Fruit fly (Drosophila melanogaster) whole organism, embryonic: ENCODE data around the gene Nrx-IV.

ENCODE experiments used
- CG1024 ChIP-seq: fragments of 200-800 bp; sonication (Bioruptor generic); IDR thresholded peaks from 2 replicates; pipeline ENCODE4 v1.3.6; 2022; ENCODE audit warnings: missing biosample characterization, missing genetic modification characterization
- CG12104 ChIP-seq: fragments of 200-800 bp; sonication (Bioruptor generic); optimal IDR thresholded peaks from 3 replicates; lab custom pipeline; 2016; ENCODE audit warnings: missing biosample characterization, missing genetic modification characterization
- CG13624 ChIP-seq: fragments of 200-800 bp; sonication (Bioruptor generic); optimal IDR thresholded peaks from 2 replicates; lab custom pipeline; 2016; ENCODE audit warnings: missing biosample characterization, missing genetic modification characterization
- CG15073 ChIP-seq: fragments of 200-800 bp; sonication (Bioruptor generic); optimal IDR thresholded peaks from 2 replicates; lab custom pipeline; 2016; ENCODE audit warnings: missing biosample characterization, missing genetic modification characterization
- CG17385 ChIP-seq: fragments of 200-800 bp; sonication (Bioruptor generic); optimal IDR thresholded peaks from 3 replicates; lab custom pipeline; 2018; ENCODE audit warnings: missing biosample characterization, mild to moderate bottlenecking, missing genetic modification characterization
- CG17802 ChIP-seq: fragments of 200-800 bp; sonication (Bioruptor generic); optimal IDR thresholded peaks from 2 replicates; lab custom pipeline; 2018; ENCODE audit warnings: missing biosample characterization, mild to moderate bottlenecking, missing genetic modification characterization, moderate library complexity
- CG1792 ChIP-seq: fragments of 200-800 bp; sonication (Bioruptor generic); optimal IDR thresholded peaks from 2 replicates; lab custom pipeline; 2016; ENCODE audit warnings: missing biosample characterization, missing genetic modification characterization
- CG2116 ChIP-seq: fragments of 200-800 bp; sonication (Bioruptor generic); optimal IDR thresholded peaks from 3 replicates; lab custom pipeline; 2018; ENCODE audit warnings: missing biosample characterization, mild to moderate bottlenecking, missing genetic modification characterization
- CG30020 ChIP-seq: fragments of 200-800 bp; optimal IDR thresholded peaks from 2 replicates; lab custom pipeline; 2019; ENCODE audit warnings: missing biosample characterization, mild to moderate bottlenecking, missing genetic modification characterization, moderate library complexity
- CG34224 ChIP-seq: fragments of 200-800 bp; sonication (Bioruptor generic); IDR thresholded peaks from 3 replicates; pipeline ENCODE4 v1.3.6; 2022; ENCODE audit warnings: missing biosample characterization, missing genetic modification characterization; ENCODE audit not compliant: partially characterized antibody
- CG4282 ChIP-seq: fragments of 200-800 bp; sonication (Bioruptor generic); optimal IDR thresholded peaks from 2 replicates; lab custom pipeline; 2016; ENCODE audit warnings: missing biosample characterization, missing genetic modification characterization
- CG43689 ChIP-seq: fragments of 200-800 bp; sonication (Bioruptor generic); IDR thresholded peaks from 2 replicates; pipeline ENCODE4 v1.3.6; 2022; ENCODE audit warnings: missing biosample characterization, missing genetic modification characterization
- CG6683 ChIP-seq: fragments of 200-800 bp; sonication (Bioruptor generic); optimal IDR thresholded peaks from 2 replicates; lab custom pipeline; 2017; ENCODE audit warnings: missing biosample characterization, mild to moderate bottlenecking, missing genetic modification characterization, missing genetic modification reagents
- CG6854 ChIP-seq: fragments of 200-800 bp; sonication (Bioruptor generic); optimal IDR thresholded peaks from 3 replicates; lab custom pipeline; 2017; ENCODE audit warnings: missing biosample characterization, mild to moderate bottlenecking, missing genetic modification characterization
- CG8089 ChIP-seq: fragments of 200-800 bp; sonication (Bioruptor generic); optimal IDR thresholded peaks from 3 replicates; lab custom pipeline; 2016; ENCODE audit warnings: missing biosample characterization, missing genetic modification characterization
- CG9817 ChIP-seq: fragments of 200-800 bp; sonication (Bioruptor generic); optimal IDR thresholded peaks from 2 replicates; lab custom pipeline; 2018; ENCODE audit warnings: missing biosample characterization, mild to moderate bottlenecking, missing genetic modification characterization, moderate library complexity
- CG9876 ChIP-seq: fragments of 200-800 bp; sonication (Bioruptor generic); optimal IDR thresholded peaks from 2 replicates; lab custom pipeline; 2016; ENCODE audit warnings: missing biosample characterization, missing genetic modification characterization
- CG9932 ChIP-seq: fragments of 200-800 bp; sonication (Bioruptor generic); IDR thresholded peaks from 2 replicates; pipeline ENCODE4 v1.3.6; 2022; ENCODE audit warnings: missing biosample characterization, missing genetic modification characterization
- HLH54F ChIP-seq: fragments of 200-800 bp; sonication (Bioruptor generic); optimal IDR thresholded peaks from 3 replicates; lab custom pipeline; 2016; ENCODE audit warnings: missing biosample characterization, missing genetic modification characterization
- Hr3 ChIP-seq: fragments of 200-800 bp; sonication (Bioruptor generic); optimal IDR thresholded peaks from 3 replicates; lab custom pipeline; 2016; ENCODE audit warnings: missing biosample characterization, missing genetic modification characterization
- Hr51 ChIP-seq, 2 experiments: fragments of 200-800 bp; sonication (Bioruptor generic); optimal IDR thresholded peaks; 2 replicates in 1 of 2; 3 replicates in 1 of 2; lab custom pipeline; 2016 to 2018; ENCODE audit warnings: missing biosample characterization in 2 of 2, missing genetic modification characterization in 2 of 2, mild to moderate bottlenecking in 1 of 2, moderate library complexity in 1 of 2
- Hr78 ChIP-seq, 2 experiments: fragments of 200-800 bp in 1 of 2; fragments of >200 bp in 1 of 2; sonication (Bioruptor generic) in 1 of 2; optimal IDR thresholded peaks; 2 replicates each; lab custom pipeline; 2017 to 2019; ENCODE audit warnings: missing biosample characterization in 2 of 2, missing genetic modification characterization in 2 of 2, mild to moderate bottlenecking in 1 of 2, moderate library complexity in 1 of 2
- Lhr ChIP-seq: fragments of 200-800 bp; sonication (Bioruptor generic); optimal IDR thresholded peaks from 3 replicates; lab custom pipeline; 2017; ENCODE audit warnings: mild to moderate bottlenecking, missing biosample characterization, missing genetic modification reagents, missing genetic modification characterization
- Optix ChIP-seq: fragments of 200-800 bp; sonication (Bioruptor generic); IDR thresholded peaks from 3 replicates; pipeline ENCODE4 v1.3.6; 2022; ENCODE audit warnings: missing biosample characterization, missing genetic modification characterization
- Ravus ChIP-seq: fragments of 200-800 bp; sonication (Bioruptor generic); IDR thresholded peaks from 2 replicates; pipeline ENCODE4 v1.3.6; 2022; ENCODE audit warnings: missing biosample characterization, missing genetic modification characterization
- aop ChIP-seq: fragments of 200-800 bp; sonication (Bioruptor generic); IDR thresholded peaks from 2 replicates; pipeline ENCODE4 v1.3.6; 2022; ENCODE audit warnings: missing biosample characterization, missing genetic modification characterization
- az2 ChIP-seq: fragments of 200-800 bp; sonication (Bioruptor generic); optimal IDR thresholded peaks from 3 replicates; lab custom pipeline; 2016; ENCODE audit warnings: missing biosample characterization, missing genetic modification characterization
- br ChIP-seq: fragments of >200 bp; optimal IDR thresholded peaks from 2 replicates; lab custom pipeline; 2017
- bsh ChIP-seq, 2 experiments: fragments of 200-800 bp; sonication (Bioruptor generic); optimal IDR thresholded peaks; 2 replicates each; lab custom pipeline; 2017 to 2018; ENCODE audit warnings: mild to moderate bottlenecking in 2 of 2, missing biosample characterization in 2 of 2, missing genetic modification characterization in 2 of 2, moderate library complexity in 1 of 2
- chinmo ChIP-seq: fragments of 200-800 bp; sonication (Bioruptor generic); IDR thresholded peaks from 4 replicates; pipeline ENCODE4 v1.3.6; 2022; ENCODE audit warnings: missing biosample characterization, missing genetic modification characterization; ENCODE audit not compliant: partially characterized antibody
- crc ChIP-seq: fragments of 200-800 bp; sonication (Bioruptor generic); optimal IDR thresholded peaks from 2 replicates; lab custom pipeline; 2016; ENCODE audit warnings: missing biosample characterization, missing genetic modification characterization
- dmrt11E ChIP-seq: fragments of 200-800 bp; sonication (Bioruptor generic); optimal IDR thresholded peaks from 3 replicates; lab custom pipeline; 2018; ENCODE audit warnings: missing biosample characterization, mild to moderate bottlenecking, missing genetic modification characterization, moderate library complexity
- fd3F ChIP-seq: fragments of 200-800 bp; sonication (Bioruptor generic); optimal IDR thresholded peaks from 2 replicates; lab custom pipeline; 2018; ENCODE audit warnings: missing biosample characterization, mild to moderate bottlenecking, missing genetic modification characterization, moderate library complexity
- fd64A ChIP-seq: fragments of 200-800 bp; sonication (Bioruptor generic); optimal IDR thresholded peaks from 3 replicates; lab custom pipeline; 2018; ENCODE audit warnings: missing biosample characterization, mild to moderate bottlenecking, missing genetic modification characterization
- fu2 ChIP-seq: fragments of 200-800 bp; sonication (Bioruptor generic); optimal IDR thresholded peaks from 2 replicates; lab custom pipeline; 2016; ENCODE audit warnings: missing biosample characterization, missing genetic modification characterization
- gcm ChIP-seq: fragments of 200-800 bp; sonication (Bioruptor generic); optimal IDR thresholded peaks from 2 replicates; lab custom pipeline; 2019; ENCODE audit warnings: missing biosample characterization, mild to moderate bottlenecking, missing genetic modification characterization, moderate library complexity
- hb ChIP-seq: fragments of 200-800 bp; sonication (Bioruptor generic); IDR thresholded peaks from 3 replicates; pipeline ENCODE4 v1.3.6; 2022; ENCODE audit warnings: missing biosample characterization, missing genetic modification characterization; ENCODE audit not compliant: partially characterized antibody
- her ChIP-seq: fragments of 200-800 bp; sonication (Bioruptor generic); optimal IDR thresholded peaks from 2 replicates; lab custom pipeline; 2016; ENCODE audit warnings: missing biosample characterization, missing genetic modification characterization
- lola ChIP-seq, 3 experiments: fragments of >200 bp in 2 of 3; fragments of 200-800 bp in 1 of 3; sonication (Bioruptor generic) in 1 of 3; optimal IDR thresholded peaks; 2 replicates each; lab custom pipeline; 2017 to 2019; ENCODE audit warnings: missing biosample characterization in 3 of 3, missing genetic modification characterization in 3 of 3, mild to moderate bottlenecking in 1 of 3, moderate library complexity in 1 of 3
- odd ChIP-seq: fragments of 200-800 bp; sonication (Bioruptor generic); optimal IDR thresholded peaks from 2 replicates; lab custom pipeline; 2017; ENCODE audit warnings: missing biosample characterization, mild to moderate bottlenecking, missing genetic modification characterization
- pho ChIP-seq: fragments of 200-800 bp; sonication (Bioruptor generic); optimal IDR thresholded peaks from 2 replicates; lab custom pipeline; 2016; ENCODE audit warnings: missing biosample characterization, missing genetic modification characterization
- sim ChIP-seq: fragments of 200-800 bp; sonication (Bioruptor generic); IDR thresholded peaks from 2 replicates; pipeline ENCODE4 v1.3.6; 2022; ENCODE audit warnings: missing biosample characterization, missing genetic modification characterization
- tgo ChIP-seq: fragments of 200-800 bp; sonication (Bioruptor generic); IDR thresholded peaks from 3 replicates; pipeline ENCODE4 v1.3.6; 2022; ENCODE audit warnings: missing biosample characterization, missing genetic modification characterization
- tio ChIP-seq: fragments of 200-800 bp; sonication (Bioruptor generic); optimal IDR thresholded peaks from 2 replicates; lab custom pipeline; 2017; ENCODE audit warnings: missing biosample characterization, missing genetic modification characterization, inconsistent platforms
- toy ChIP-seq: fragments of 200-800 bp; sonication (Bioruptor generic); IDR thresholded peaks from 2 replicates; pipeline ENCODE4 v1.3.6; 2022; ENCODE audit warnings: missing biosample characterization, missing genetic modification characterization
- trh ChIP-seq: fragments of 200-800 bp; sonication (Bioruptor generic); optimal IDR thresholded peaks from 2 replicates; lab custom pipeline; 2016; ENCODE audit warnings: missing biosample characterization, missing genetic modification characterization
- usp ChIP-seq: fragments of >200 bp; optimal IDR thresholded peaks from 2 replicates; lab custom pipeline; 2017; ENCODE audit warnings: missing biosample characterization, missing genetic modification characterization
- zen ChIP-seq: fragments of 200-800 bp; sonication (Bioruptor generic); optimal IDR thresholded peaks from 3 replicates; lab custom pipeline; 2018; ENCODE audit warnings: missing biosample characterization, mild to moderate bottlenecking, missing genetic modification characterization, moderate library complexity

Gene Nrx-IV

dm6 chr3L:12111081-12111958 lies 35.0 kb upstream of the Nrx-IV start (continued):
- peak; percentile 77 for TF ChIP-seq CG30020 (tag; lab: Kevin White, UChicago)
- no peak for TF ChIP-seq CG1792 (GFP tag; lab: Kevin White, UChicago)
- TF ChIP-seq tgo: peak; percentile 79
- peak in 1 of 3 experiments; percentile 98 for TF ChIP-seq lola (GFP tag; optimal IDR thresholded peaks at IDR 0.05; lab: Kevin White, UChicago)
- peak; percentile 72 for TF ChIP-seq CG12104 (GFP tag; lab: Kevin White, UChicago)
- peak; percentile 85 for TF ChIP-seq CG17385 (GFP tag; lab: Kevin White, UChicago)
- TF ChIP-seq fd64A (GFP tag; lab: Kevin White, UChicago): no peak
- no peak for TF ChIP-seq crc (GFP tag; lab: Kevin White, UChicago)
- TF ChIP-seq tio (GFP tag; lab: Kevin White, UChicago): peak; percentile 60
- peak; percentile 81 for TF ChIP-seq fd3F (GFP tag; lab: Kevin White, UChicago)
- TF ChIP-seq chinmo (GFP tag; lab: Robert Waterston, UW): peak; percentile 96; the same call in 3 of the 4 replicates
- peak; percentile 27 for TF ChIP-seq CG15073
- no peak for TF ChIP-seq pho (GFP tag; lab: Kevin White, UChicago)
- no peak; the same call in 1 of the 2 replicates for TF ChIP-seq Ravus
- TF ChIP-seq sim (GFP tag; lab: Robert Waterston, UW): peak; percentile 51; the same call in 1 of the 2 replicates
- no peak for TF ChIP-seq HLH54F (GFP tag; lab: Kevin White, UChicago)
- TF ChIP-seq Lhr: peak; percentile 11
- TF ChIP-seq trh (GFP tag; lab: Kevin White, UChicago): peak; percentile 50
- no peak for TF ChIP-seq fu2 (GFP tag; lab: Kevin White, UChicago)
- TF ChIP-seq CG34224 (GFP tag; lab: Robert Waterston, UW): no peak
- TF ChIP-seq Hr78 (GFP tag; optimal IDR thresholded peaks at IDR 0.05; lab: Kevin White, UChicago): peak in 1 of 2 experiments; percentile 77
- TF ChIP-seq toy (GFP tag; lab: Robert Waterston, UW): no peak
- TF ChIP-seq CG8089 (GFP tag; lab: Kevin White, UChicago): no peak
- no peak for TF ChIP-seq CG1024 (GFP tag; lab: Robert Waterston, UW)
- no peak for TF ChIP-seq CG4282 (GFP tag; lab: Kevin White, UChicago)
- peak; percentile 97 for TF ChIP-seq dmrt11E (tag; lab: Kevin White, UChicago)
- TF ChIP-seq CG17802: peak; percentile 41
- TF ChIP-seq Hr3 (GFP tag; lab: Kevin White, UChicago): peak; percentile 81
- TF ChIP-seq CG43689 (GFP tag; lab: Robert Waterston, UW): no peak
- peak; percentile 45 for TF ChIP-seq CG9817 (tag; lab: Kevin White, UChicago)
- peak; percentile 64 for TF ChIP-seq az2 (GFP tag; lab: Kevin White, UChicago)
- TF ChIP-seq CG9932: no peak; the same call in 1 of the 2 replicates
- peak; percentile 30 for TF ChIP-seq CG2116
- TF ChIP-seq her: no peak
- TF ChIP-seq zen (tag; lab: Kevin White, UChicago): peak; percentile 82
- TF ChIP-seq odd: peak; percentile 81
- TF ChIP-seq bsh (GFP tag; optimal IDR thresholded peaks at IDR 0.05; lab: Kevin White, UChicago): peak; percentile 52 to 95
- no peak for TF ChIP-seq hb (GFP tag; lab: Robert Waterston, UW)
- TF ChIP-seq br: no peak
- TF ChIP-seq Hr51 (GFP tag; optimal IDR thresholded peaks at IDR 0.05; lab: Kevin White, UChicago): peak; percentile 30 to 91
- TF ChIP-seq usp (GFP tag; lab: Kevin White, UChicago): no peak
- peak; percentile 88 for TF ChIP-seq gcm (GFP tag; lab: Kevin White, UChicago)
- no peak for TF ChIP-seq CG9876 (GFP tag; lab: Kevin White, UChicago)
- TF ChIP-seq Optix (GFP tag; lab: Robert Waterston, UW): no peak
- peak; percentile 14 for TF ChIP-seq CG6854 (GFP tag; lab: Kevin White, UChicago)
- no peak for TF ChIP-seq aop
- peak; percentile 47 for TF ChIP-seq CG13624 (GFP tag; lab: Kevin White, UChicago)
- peak; percentile 71 for TF ChIP-seq CG6683
